Fruit fly (Drosophila melanogaster) whole organism, adult: ENCODE results near the gene CG31459.

Experiments
- CG11617 ChIP-seq: fragments of 200-800 bp; sonication (Bioruptor generic); optimal IDR thresholded peaks from 2 replicates; lab custom pipeline; 2017; ENCODE audit warnings: mild to moderate bottlenecking, missing biosample characterization, missing genetic modification reagents, missing genetic modification characterization
- CG14711 ChIP-seq: fragments of 200-800 bp; sonication (Bioruptor generic); optimal IDR thresholded peaks from 2 replicates; lab custom pipeline; 2018; ENCODE audit warnings: missing biosample characterization, mild to moderate bottlenecking, missing genetic modification characterization, moderate library complexity
- CG1620 ChIP-seq: fragments of 200-800 bp; sonication (Bioruptor generic); optimal IDR thresholded peaks from 2 replicates; lab custom pipeline; 2016; ENCODE audit warnings: missing biosample characterization, missing genetic modification characterization
- CG33017 ChIP-seq: fragments of 200-800 bp; sonication (Bioruptor generic); optimal IDR thresholded peaks from 2 replicates; lab custom pipeline; 2018; ENCODE audit warnings: missing biosample characterization, mild to moderate bottlenecking, missing genetic modification characterization, moderate library complexity
- CG5204 ChIP-seq: fragments of 200-800 bp; sonication (Bioruptor generic); optimal IDR thresholded peaks from 2 replicates; lab custom pipeline; 2016; ENCODE audit warnings: missing biosample characterization, missing genetic modification characterization
- CG7045 ChIP-seq: fragments of 200-800 bp; sonication (Bioruptor generic); optimal IDR thresholded peaks from 2 replicates; lab custom pipeline; 2017; ENCODE audit warnings: missing biosample characterization, mild to moderate bottlenecking, missing genetic modification characterization
- CG7101 ChIP-seq: fragments of 200-800 bp; sonication (Bioruptor generic); optimal IDR thresholded peaks from 2 replicates; lab custom pipeline; 2018; ENCODE audit warnings: missing biosample characterization, mild to moderate bottlenecking, missing genetic modification characterization, moderate library complexity
- Clk ChIP-seq: fragments of 200-800 bp; sonication (Bioruptor generic); optimal IDR thresholded peaks from 2 replicates; lab custom pipeline; 2017; ENCODE audit warnings: missing biosample characterization, missing genetic modification characterization
- Mnt ChIP-seq: fragments of 200-800 bp; sonication (Bioruptor generic); optimal IDR thresholded peaks from 2 replicates; lab custom pipeline; 2016; ENCODE audit warnings: missing biosample characterization, mild to moderate bottlenecking, missing genetic modification characterization
- bab1 ChIP-seq: fragments of 200-800 bp; sonication (Bioruptor generic); optimal IDR thresholded peaks from 3 replicates; lab custom pipeline; 2019; ENCODE audit warnings: missing biosample characterization, mild to moderate bottlenecking, missing genetic modification characterization, moderate library complexity
- kay ChIP-seq: fragments of 200-800 bp; sonication (Bioruptor generic); peaks from one replicate; lab custom pipeline; 2016; ENCODE audit warnings: missing biosample characterization, missing genetic modification characterization, borderline replicate concordance
- ovo ChIP-seq: fragments of 200-800 bp; sonication (Bioruptor generic); optimal IDR thresholded peaks from 2 replicates; lab custom pipeline; 2016; ENCODE audit warnings: missing biosample characterization, missing genetic modification characterization
- tj ChIP-seq: fragments of 200-800 bp; sonication (Bioruptor generic); optimal IDR thresholded peaks from 3 replicates; lab custom pipeline; 2017; ENCODE audit warnings: missing biosample characterization, mild to moderate bottlenecking, missing genetic modification characterization, moderate library complexity

DNA sequence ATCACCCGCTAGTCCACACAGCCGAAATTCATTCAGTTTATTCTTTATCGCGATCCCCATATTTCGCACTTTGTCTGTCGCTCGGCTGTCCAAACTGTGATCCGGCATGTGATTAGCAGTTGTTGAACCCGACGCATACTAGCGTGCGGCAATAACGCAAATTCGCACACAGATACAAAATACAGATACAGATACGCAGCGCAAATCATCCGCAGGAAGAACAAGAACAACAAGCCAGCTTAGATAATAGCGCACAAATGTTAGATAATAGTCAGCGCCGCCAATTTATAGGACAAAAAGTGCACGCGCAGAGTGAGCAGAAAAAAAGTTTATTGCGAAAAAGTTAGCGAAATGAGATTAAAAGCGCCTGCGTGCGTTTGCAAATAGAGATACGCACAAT, 5.7 kb upstream of the CG31459 start:
- TF ChIP-seq Mnt (GFP tag; lab: Kevin White, UChicago) (no peak), ovo (GFP tag; lab: Kevin White, UChicago) (no peak), kay (GFP tag; lab: Kevin White, UChicago) (no peak), CG7045 (no peak), tj (GFP tag; lab: Kevin White, UChicago) (no peak), bab1 (no peak), CG5204 (GFP tag; lab: Kevin White, UChicago) (no peak), CG1620 (GFP tag; lab: Kevin White, UChicago) (no peak), CG14711 (tag; lab: Kevin White, UChicago) (no peak), CG33017 (tag; lab: Kevin White, UChicago) (no peak), Clk (GFP tag; lab: Kevin White, UChicago) (no peak), CG11617 (GFP tag; lab: Kevin White, UChicago) (no peak), CG7101 (tag; lab: Kevin White, UChicago) (no peak)
